Worm (Caenorhabditis elegans) whole organism, L4 larva: Measurements from ENCODE around the gene str-41.

Experiments
- attf-4 ChIP-seq: sonication (generic microtip); optimal IDR thresholded peaks from 3 replicates; lab custom pipeline; 2017; ENCODE audit warnings: missing biosample characterization, missing genetic modification characterization
- ceh-82 ChIP-seq: sonication (generic microtip); optimal IDR thresholded peaks from 2 replicates; lab custom pipeline; 2017; ENCODE audit warnings: missing biosample characterization, missing genetic modification characterization
- egl-27 ChIP-seq: sonication (generic microtip); optimal IDR thresholded peaks from 3 replicates; lab custom pipeline; 2017; ENCODE audit warnings: missing biosample characterization, missing genetic modification reagents, missing genetic modification characterization
- fkh-10 ChIP-seq: fragments of 150-350 bp; optimal IDR thresholded peaks from 2 replicates; lab custom pipeline; 2014; ENCODE audit warnings: missing biosample characterization, missing genetic modification reagents, missing genetic modification characterization
- lin-13 ChIP-seq: fragments of 150-350 bp; optimal IDR thresholded peaks from 2 replicates; lab custom pipeline; 2014; ENCODE audit warnings: missing biosample characterization, missing genetic modification reagents, missing genetic modification characterization
- lin-29 ChIP-seq: fragments of 200-800 bp; sonication (Bioruptor generic); IDR thresholded peaks from 2 replicates; pipeline ENCODE4 v1.3.6; 2022; ENCODE audit warnings: missing genetic modification reagents, missing genetic modification characterization, missing compliant biosample characterization
- mep-1 ChIP-seq: fragments of 150-350 bp; sonication (generic microtip); optimal IDR thresholded peaks from 3 replicates; lab custom pipeline; 2014; ENCODE audit warnings: missing biosample characterization, missing genetic modification characterization
- nhr-11 ChIP-seq: fragments of 150-350 bp; optimal IDR thresholded peaks from 2 replicates; lab custom pipeline; 2014; ENCODE audit warnings: missing biosample characterization, missing genetic modification characterization
- nhr-48 ChIP-seq: sonication (generic microtip); optimal IDR thresholded peaks from 2 replicates; lab custom pipeline; 2016; ENCODE audit warnings: mild to moderate bottlenecking, missing genetic modification characterization, missing compliant biosample characterization

- no peak for TF ChIP-seq egl-27 (tag; lab: Kevin White, UChicago)
- no peak for TF ChIP-seq fkh-10 (GFP tag; lab: Kevin White, UChicago)
- TF ChIP-seq lin-13 (GFP tag; lab: Kevin White, UChicago): no peak
- no peak for TF ChIP-seq nhr-11
- TF ChIP-seq attf-4 (tag; lab: Kevin White, UChicago): no peak
- TF ChIP-seq ceh-82 (tag; lab: Kevin White, UChicago): no peak
- no peak for TF ChIP-seq mep-1 (tag; lab: Kevin White, UChicago)
- TF ChIP-seq lin-29: no peak
- TF ChIP-seq nhr-48 (tag; lab: Kevin White, UChicago): no peak
Observed at ce11 chrV:7402355-7402754, 9.4 kb upstream of the str-41 start, which contains the start of gene srj-13.
